Fruit fly (Drosophila melanogaster) whole organism, prepupa: ENCODE measurements around the gene Tsp26A.

Source experiments
- CG11294 ChIP-seq: fragments of 200-800 bp; sonication (Bioruptor generic); IDR thresholded peaks from 2 replicates; pipeline ENCODE4 v1.3.6; 2022; ENCODE audit warnings: missing biosample characterization, missing genetic modification characterization
- CG15336 ChIP-seq: fragments of 200-800 bp; sonication (Bioruptor generic); IDR thresholded peaks from 2 replicates; pipeline ENCODE4 v1.3.6; 2022; ENCODE audit warnings: missing biosample characterization, missing genetic modification characterization
- CG1621 ChIP-seq: fragments of 200-800 bp; sonication (Bioruptor generic); optimal IDR thresholded peaks from 3 replicates; lab custom pipeline; 2018; ENCODE audit warnings: missing biosample characterization, mild to moderate bottlenecking, missing genetic modification characterization
- CG3032 ChIP-seq: fragments of 200-800 bp; optimal IDR thresholded peaks from 2 replicates; lab custom pipeline; 2019; ENCODE audit warnings: missing biosample characterization, mild to moderate bottlenecking, missing genetic modification characterization, moderate library complexity
- CG31627 ChIP-seq: fragments of 200-800 bp; sonication (Bioruptor generic); optimal IDR thresholded peaks from 3 replicates; lab custom pipeline; 2016; ENCODE audit warnings: missing biosample characterization, missing genetic modification characterization
- CG34406 ChIP-seq: fragments of 200-800 bp; sonication (Bioruptor generic); optimal IDR thresholded peaks from 3 replicates; lab custom pipeline; 2016; ENCODE audit warnings: missing biosample characterization, missing genetic modification characterization
- CG3919 ChIP-seq: fragments of 200-800 bp; sonication (Bioruptor generic); optimal IDR thresholded peaks from 3 replicates; lab custom pipeline; 2016; ENCODE audit warnings: missing biosample characterization, missing genetic modification characterization
- CG4318 ChIP-seq: fragments of 200-800 bp; sonication (Bioruptor generic); optimal IDR thresholded peaks from 3 replicates; lab custom pipeline; 2017; ENCODE audit warnings: missing biosample characterization, mild to moderate bottlenecking, missing genetic modification characterization
- CG6276 ChIP-seq: fragments of 200-800 bp; sonication (Bioruptor generic); optimal IDR thresholded peaks from 2 replicates; lab custom pipeline; 2017; ENCODE audit warnings: missing biosample characterization, mild to moderate bottlenecking, missing genetic modification characterization
- CG6792 ChIP-seq: fragments of 200-800 bp; sonication (Bioruptor generic); optimal IDR thresholded peaks from 3 replicates; lab custom pipeline; 2016; ENCODE audit warnings: missing biosample characterization, missing genetic modification characterization
- CG6854 ChIP-seq: fragments of 200-800 bp; sonication (Bioruptor generic); optimal IDR thresholded peaks from 2 replicates; lab custom pipeline; 2017; ENCODE audit warnings: missing biosample characterization, mild to moderate bottlenecking, missing genetic modification characterization
- CG8119 ChIP-seq: fragments of 200-800 bp; sonication (Bioruptor generic); IDR thresholded peaks from 3 replicates; pipeline ENCODE4 v1.3.6; 2022; ENCODE audit warnings: missing biosample characterization, missing genetic modification characterization
- CG8319 ChIP-seq: fragments of 200-800 bp; sonication (Bioruptor generic); optimal IDR thresholded peaks from 3 replicates; lab custom pipeline; 2016; ENCODE audit warnings: missing biosample characterization, missing genetic modification characterization
- CG8632 ChIP-seq: fragments of 200-800 bp; sonication (Bioruptor generic); optimal IDR thresholded peaks from 3 replicates; lab custom pipeline; 2016; ENCODE audit warnings: missing biosample characterization, missing genetic modification characterization
- Eip75B ChIP-seq: fragments of 200-800 bp; sonication (Bioruptor generic); optimal IDR thresholded peaks from 3 replicates; lab custom pipeline; 2016; ENCODE audit warnings: missing biosample characterization, missing genetic modification characterization
- Eip78C ChIP-seq: fragments of 200-800 bp; sonication (Bioruptor generic); peaks from one replicate; lab custom pipeline; 2016; ENCODE audit warnings: missing biosample characterization, missing genetic modification characterization
- Eip93F ChIP-seq: fragments of 200-800 bp; sonication (Bioruptor generic); optimal IDR thresholded peaks from 2 replicates; lab custom pipeline; 2016; ENCODE audit warnings: missing biosample characterization, mild to moderate bottlenecking, missing genetic modification characterization
- Ets21C ChIP-seq: fragments of 200-800 bp; sonication (Bioruptor generic); optimal IDR thresholded peaks from 3 replicates; lab custom pipeline; 2016; ENCODE audit warnings: missing biosample characterization, missing genetic modification characterization
- Hr39 ChIP-seq: fragments of 200-800 bp; sonication (Bioruptor generic); optimal IDR thresholded peaks from 2 replicates; lab custom pipeline; 2016; ENCODE audit warnings: missing biosample characterization, missing genetic modification characterization
- Hr4 ChIP-seq: fragments of 200-800 bp; sonication (Bioruptor generic); optimal IDR thresholded peaks from 3 replicates; lab custom pipeline; 2016; ENCODE audit warnings: missing biosample characterization, missing genetic modification characterization
- Met ChIP-seq: fragments of 200-800 bp; sonication (Bioruptor generic); optimal IDR thresholded peaks from 3 replicates; lab custom pipeline; 2016; ENCODE audit warnings: missing biosample characterization, missing genetic modification characterization
- Smox ChIP-seq: fragments of 200-800 bp; sonication (Bioruptor generic); optimal IDR thresholded peaks from 3 replicates; lab custom pipeline; 2016; ENCODE audit warnings: missing biosample characterization, missing genetic modification characterization
- Sox102F ChIP-seq: fragments of 200-800 bp; sonication (Bioruptor generic); optimal IDR thresholded peaks from 2 replicates; lab custom pipeline; 2016; ENCODE audit warnings: missing biosample characterization, mild to moderate bottlenecking, missing genetic modification characterization
- Sox14 ChIP-seq: fragments of 200-800 bp; sonication (Bioruptor generic); optimal IDR thresholded peaks from 3 replicates; lab custom pipeline; 2016; ENCODE audit warnings: missing biosample characterization, missing genetic modification characterization
- Sox15 ChIP-seq: fragments of 200-800 bp; sonication (Bioruptor generic); optimal IDR thresholded peaks from 3 replicates; lab custom pipeline; 2016; ENCODE audit warnings: missing biosample characterization, missing genetic modification characterization
- acj6 ChIP-seq: fragments of 200-800 bp; sonication (Bioruptor generic); optimal IDR thresholded peaks from 3 replicates; lab custom pipeline; 2016; ENCODE audit warnings: missing biosample characterization, missing genetic modification characterization
- cyc ChIP-seq: fragments of 200-800 bp; sonication (Bioruptor generic); optimal IDR thresholded peaks from 3 replicates; lab custom pipeline; 2016; ENCODE audit warnings: missing biosample characterization, missing genetic modification characterization
- dsx ChIP-seq: fragments of 200-800 bp; optimal IDR thresholded peaks from 3 replicates; lab custom pipeline; 2019; ENCODE audit warnings: missing biosample characterization, mild to moderate bottlenecking, missing genetic modification characterization, moderate library complexity; ENCODE audit not compliant: poor library complexity, severe bottlenecking
- eg ChIP-seq: fragments of 200-800 bp; sonication (Bioruptor generic); IDR thresholded peaks from 3 replicates; pipeline ENCODE4 v1.3.6; 2022; ENCODE audit warnings: missing biosample characterization, missing genetic modification characterization
- esn ChIP-seq: fragments of 200-800 bp; sonication (Bioruptor generic); optimal IDR thresholded peaks from 2 replicates; lab custom pipeline; 2016; ENCODE audit warnings: missing biosample characterization, mild to moderate bottlenecking, missing genetic modification characterization, moderate library complexity
- fd59A ChIP-seq: fragments of 200-800 bp; sonication (Bioruptor generic); optimal IDR thresholded peaks from 2 replicates; lab custom pipeline; 2017; ENCODE audit warnings: missing biosample characterization, mild to moderate bottlenecking, missing genetic modification characterization, missing genetic modification reagents
- fkh ChIP-seq: fragments of 200-800 bp; sonication (Bioruptor generic); optimal IDR thresholded peaks from 3 replicates; lab custom pipeline; 2017; ENCODE audit warnings: missing biosample characterization, mild to moderate bottlenecking, missing genetic modification characterization, moderate library complexity
- lz ChIP-seq: fragments of 200-800 bp; sonication (Bioruptor generic); optimal IDR thresholded peaks from 3 replicates; lab custom pipeline; 2016; ENCODE audit warnings: missing biosample characterization, missing genetic modification characterization
- net ChIP-seq: fragments of 200-800 bp; sonication (Bioruptor generic); optimal IDR thresholded peaks from 3 replicates; lab custom pipeline; 2016; ENCODE audit warnings: missing biosample characterization, missing genetic modification characterization
- spab ChIP-seq: fragments of 200-800 bp; sonication (Bioruptor generic); optimal IDR thresholded peaks from 2 replicates; lab custom pipeline; 2017; ENCODE audit warnings: missing biosample characterization, mild to moderate bottlenecking, missing genetic modification characterization, missing genetic modification reagents
- svp ChIP-seq: fragments of 200-800 bp; sonication (Bioruptor generic); peaks from one replicate; lab custom pipeline; 2016; ENCODE audit warnings: missing biosample characterization, missing genetic modification characterization
- topi ChIP-seq: fragments of 200-800 bp; sonication (Bioruptor generic); optimal IDR thresholded peaks from 3 replicates; lab custom pipeline; 2016; ENCODE audit warnings: missing biosample characterization, missing genetic modification characterization
- vri ChIP-seq: fragments of 200-800 bp; sonication (Bioruptor generic); optimal IDR thresholded peaks from 3 replicates; lab custom pipeline; 2016; ENCODE audit warnings: missing biosample characterization, mild to moderate bottlenecking, missing genetic modification characterization

The Tsp26A gene

DNA sequence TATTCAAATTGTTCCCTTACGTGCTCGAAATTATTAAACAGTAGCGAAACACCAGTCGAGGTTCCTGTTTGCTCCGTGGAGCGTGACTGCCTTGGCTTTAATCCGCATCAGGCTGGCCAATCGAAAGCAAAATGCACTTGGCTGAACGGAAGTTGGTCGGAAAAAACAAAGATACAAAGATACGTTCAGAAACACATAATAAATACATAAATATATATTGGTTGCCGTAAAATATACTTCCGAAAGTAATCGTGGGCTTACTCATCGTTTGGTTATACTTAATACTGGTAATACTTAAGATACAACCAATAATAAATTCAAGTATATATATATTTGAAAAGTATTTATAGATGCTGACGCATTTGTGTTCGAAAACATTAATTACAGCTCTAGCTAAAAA is 35.2 kb upstream of the Tsp26A start, which contains the start of gene psd:
TSS of gene psd (minus strand) at position 101 of the 400 bp plus-strand sequence.
- TF ChIP-seq acj6 (GFP tag; lab: Kevin White, UChicago) (no peak), Eip78C (peak; percentile 48), CG3919 (GFP tag; lab: Kevin White, UChicago) (no peak)

dm6 chr2L:5967702-5968616 is 32.1 kb upstream of the Tsp26A start, which contains the start of the genes CG13992 and Ucp4C:
Gene CG13992, minus strand, starts transcription at chr2L:5967752.
Gene Ucp4C, plus strand, starts transcription at chr2L:5968566.
- no peak for TF ChIP-seq Hr39 (GFP tag; lab: Kevin White, UChicago)
- TF ChIP-seq spab: no peak
- TF ChIP-seq CG4318 (GFP tag; lab: Kevin White, UChicago): no peak
- TF ChIP-seq CG6854 (GFP tag; lab: Kevin White, UChicago): no peak
- TF ChIP-seq CG34406 (GFP tag; lab: Kevin White, UChicago): no peak
- TF ChIP-seq dsx: no peak
- TF ChIP-seq CG31627 (GFP tag; lab: Kevin White, UChicago): no peak
- no peak for TF ChIP-seq CG3032
- TF ChIP-seq net (GFP tag; lab: Kevin White, UChicago): no peak
- no peak for TF ChIP-seq CG1621 (tag; lab: Kevin White, UChicago)
- TF ChIP-seq Sox15 (GFP tag; lab: Kevin White, UChicago): no peak
- TF ChIP-seq CG8632 (GFP tag; lab: Kevin White, UChicago): no peak
- no peak for TF ChIP-seq vri (GFP tag; lab: Kevin White, UChicago)

dm6 chr2L:5969559-5969958 is 30.5 kb upstream of the Tsp26A start, which contains the start of gene Ucp4B:
Gene Ucp4B, plus strand, starts transcription at chr2L:5969859.
- TF ChIP-seq CG8632 (GFP tag; lab: Kevin White, UChicago): no peak
- TF ChIP-seq esn (GFP tag; lab: Kevin White, UChicago): no peak
- TF ChIP-seq CG34406 (GFP tag; lab: Kevin White, UChicago): no peak
- TF ChIP-seq CG1621 (tag; lab: Kevin White, UChicago): no peak
- no peak for TF ChIP-seq CG6276 (GFP tag; lab: Kevin White, UChicago)
- no peak for TF ChIP-seq CG6854 (GFP tag; lab: Kevin White, UChicago)
- TF ChIP-seq CG8119 (GFP tag; lab: Robert Waterston, UW): no peak
- TF ChIP-seq cyc (GFP tag; lab: Kevin White, UChicago): no peak
- no peak for TF ChIP-seq CG6792 (GFP tag; lab: Kevin White, UChicago)
- TF ChIP-seq fd59A (GFP tag; lab: Kevin White, UChicago): no peak
- no peak for TF ChIP-seq svp
- TF ChIP-seq, all 60 proteins: peak for 0

- TF ChIP-seq Eip78C: peak; percentile 41
- TF ChIP-seq Hr4: no peak
- TF ChIP-seq svp: peak; percentile 96
Observed at dm6 chr2L:5971093-5971808, 28.8 kb upstream of the Tsp26A start.

DNA sequence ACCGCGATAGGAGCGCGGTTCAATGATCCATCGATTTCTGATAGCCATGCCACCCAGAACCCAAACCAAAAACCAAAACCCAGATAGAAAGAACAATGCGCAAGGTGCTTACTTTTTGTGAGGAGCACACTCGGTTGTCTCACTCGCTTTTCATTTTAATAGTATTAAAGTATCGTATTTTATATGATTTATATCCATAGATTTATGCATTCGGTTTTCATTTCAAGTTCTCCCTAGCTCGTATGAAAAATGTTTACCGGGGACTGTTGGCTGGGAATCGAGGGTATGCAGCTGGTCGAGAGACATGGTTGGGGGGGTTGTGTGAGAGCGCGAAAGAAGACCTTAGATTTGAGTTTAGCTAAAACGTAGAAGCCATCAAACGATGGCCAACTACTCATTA is 28.0 kb upstream of the Tsp26A start:
- TF ChIP-seq eg (GFP tag; lab: Robert Waterston, UW): no peak
- TF ChIP-seq Eip75B (GFP tag; lab: Kevin White, UChicago): no peak
- peak; percentile 57 for TF ChIP-seq esn (GFP tag; lab: Kevin White, UChicago)
- TF ChIP-seq Sox15 (GFP tag; lab: Kevin White, UChicago): no peak
- TF ChIP-seq Smox: peak; percentile 50
- peak; percentile 36; the same call in 1 of the 2 replicates for TF ChIP-seq CG15336 (GFP tag; lab: Robert Waterston, UW)
- TF ChIP-seq fkh (GFP tag; lab: Kevin White, UChicago): no peak
- peak; percentile 23 for TF ChIP-seq Sox14 (GFP tag; lab: Kevin White, UChicago)
- TF ChIP-seq svp: peak; percentile 84
- TF ChIP-seq Met (GFP tag; lab: Kevin White, UChicago): peak; percentile 34
- peak; percentile 73 for TF ChIP-seq Eip78C
- no peak for TF ChIP-seq acj6 (GFP tag; lab: Kevin White, UChicago)
- TF ChIP-seq Eip93F (GFP tag; lab: Kevin White, UChicago): no peak
- peak; percentile 38 for TF ChIP-seq vri (GFP tag; lab: Kevin White, UChicago)
- TF ChIP-seq Hr39 (GFP tag; lab: Kevin White, UChicago): peak; percentile 47
- TF ChIP-seq spab: no peak
- TF ChIP-seq CG8319 (GFP tag; lab: Kevin White, UChicago): no peak
- no peak for TF ChIP-seq CG6854 (GFP tag; lab: Kevin White, UChicago)
- no peak for TF ChIP-seq net (GFP tag; lab: Kevin White, UChicago)
- no peak for TF ChIP-seq CG11294 (GFP tag; lab: Robert Waterston, UW)
- TF ChIP-seq CG1621 (tag; lab: Kevin White, UChicago): no peak
- TF ChIP-seq cyc (GFP tag; lab: Kevin White, UChicago): peak; percentile 25
- TF ChIP-seq topi (GFP tag; lab: Kevin White, UChicago): peak; percentile 47
- no peak for TF ChIP-seq CG8119 (GFP tag; lab: Robert Waterston, UW)
- peak; percentile 4 for TF ChIP-seq Ets21C (GFP tag; lab: Kevin White, UChicago)
- TF ChIP-seq lz: peak; percentile 44
- TF ChIP-seq Sox102F: peak; percentile 14
